Worm (Caenorhabditis elegans) whole organism, L1 larva: ENCODE data around the gene F01G4.4.

ENCODE experiments used
- C04F5.9 ChIP-seq: sonication (generic microtip); optimal IDR thresholded peaks from 2 replicates; lab custom pipeline; 2016; ENCODE audit warnings: missing genetic modification characterization, missing compliant biosample characterization
- C34B4.2 ChIP-seq: sonication (generic microtip); optimal IDR thresholded peaks from 2 replicates; lab custom pipeline; 2017; ENCODE audit warnings: mild to moderate bottlenecking, missing genetic modification characterization, missing compliant biosample characterization
- Y116A8C.19 ChIP-seq: sonication (generic microtip); optimal IDR thresholded peaks from 2 replicates; lab custom pipeline; 2016; ENCODE audit warnings: missing compliant biosample characterization, missing genetic modification characterization, borderline replicate concordance
- aha-1 ChIP-seq: fragments of 150-350 bp; optimal IDR thresholded peaks from 2 replicates; lab custom pipeline; 2014; ENCODE audit warnings: missing biosample characterization, missing genetic modification characterization
- alr-1 ChIP-seq: fragments of 200-800 bp; sonication (Bioruptor generic); optimal IDR thresholded peaks from 2 replicates; lab custom pipeline; 2018; ENCODE audit warnings: borderline replicate concordance, mild to moderate bottlenecking, missing genetic modification characterization, missing compliant biosample characterization
- aly-2 ChIP-seq: fragments of 150-350 bp; optimal IDR thresholded peaks from 2 replicates; lab custom pipeline; 2014; ENCODE audit warnings: missing biosample characterization, missing genetic modification characterization
- ceh-63 ChIP-seq: fragments of 200-800 bp; sonication (Bioruptor generic); optimal IDR thresholded peaks from 2 replicates; lab custom pipeline; 2018; ENCODE audit warnings: mild to moderate bottlenecking, missing genetic modification characterization, missing compliant biosample characterization
- ceh-82 ChIP-seq, 3 experiments: fragments of 150-350 bp in 1 of 3; sonication (generic microtip) in 2 of 3; optimal IDR thresholded peaks; 2 replicates each; lab custom pipeline; 2014 to 2017; ENCODE audit warnings: missing biosample characterization in 3 of 3, missing genetic modification characterization in 3 of 3
- ceh-90 ChIP-seq: sonication (generic microtip); optimal IDR thresholded peaks from 2 replicates; lab custom pipeline; 2016; ENCODE audit warnings: missing genetic modification characterization, missing compliant biosample characterization
- ces-1 ChIP-seq: fragments of 150-350 bp; optimal IDR thresholded peaks from 2 replicates; lab custom pipeline; 2014; ENCODE audit warnings: missing biosample characterization, missing genetic modification reagents, missing genetic modification characterization
- dpl-1 ChIP-seq, 3 experiments: fragments of 150-350 bp in 2 of 3; sonication (generic microtip) in 1 of 3; optimal IDR thresholded peaks; 2 replicates each; lab custom pipeline; 2014 to 2017; ENCODE audit warnings: missing biosample characterization in 3 of 3, missing genetic modification characterization in 3 of 3, missing genetic modification reagents in 3 of 3
- dsc-1 ChIP-seq: sonication (generic microtip); optimal IDR thresholded peaks from 2 replicates; lab custom pipeline; 2016; ENCODE audit warnings: mild to moderate bottlenecking, missing genetic modification characterization, missing compliant biosample characterization
- efl-1 ChIP-seq, 4 experiments: fragments of 150-350 bp; optimal IDR thresholded peaks in 3 of 4; peaks in 1 of 4; 1 replicate in 1 of 4; 2 replicates in 3 of 4; lab custom pipeline; 2014; ENCODE audit warnings: missing biosample characterization in 2 of 4, missing genetic modification characterization in 2 of 4, missing genetic modification reagents in 2 of 4
- egl-13 ChIP-seq: sonication (generic microtip); optimal IDR thresholded peaks from 2 replicates; lab custom pipeline; 2016; ENCODE audit warnings: missing genotype, missing genetic modification reagents, missing genetic modification characterization, missing compliant biosample characterization
- elt-3 ChIP-seq, 6 experiments: fragments of 150-350 bp in 1 of 6; sonication (generic microtip); optimal IDR thresholded peaks; 2 replicates each; lab custom pipeline; 2017 to 2018; ENCODE audit warnings: missing biosample characterization in 6 of 6, missing genetic modification characterization in 6 of 6, inconsistent platforms in 1 of 6
- ets-5 ChIP-seq: fragments of 200-800 bp; sonication (Bioruptor generic); IDR thresholded peaks from 2 replicates; pipeline ENCODE4 v1.3.6; 2022; ENCODE audit warnings: missing genetic modification characterization, missing compliant biosample characterization
- fkh-10 ChIP-seq: sonication (generic microtip); optimal IDR thresholded peaks from 2 replicates; lab custom pipeline; 2017; ENCODE audit warnings: missing biosample characterization, missing genetic modification reagents, missing genetic modification characterization
- fkh-4 ChIP-seq: sonication (generic microtip); optimal IDR thresholded peaks from 2 replicates; lab custom pipeline; 2016; ENCODE audit warnings: missing compliant biosample characterization, missing genetic modification characterization, borderline replicate concordance
- fos-1 ChIP-seq: fragments of 150-350 bp; optimal IDR thresholded peaks from 2 replicates; lab custom pipeline; 2014; ENCODE audit warnings: missing biosample characterization, missing genetic modification characterization
- hlh-17 ChIP-seq: fragments of 200-800 bp; sonication (Bioruptor generic); optimal IDR thresholded peaks from 2 replicates; lab custom pipeline; 2018; ENCODE audit warnings: missing genetic modification characterization, mild to moderate bottlenecking, missing compliant biosample characterization, moderate library complexity, borderline replicate concordance
- irx-1 ChIP-seq: sonication (generic microtip); optimal IDR thresholded peaks from 2 replicates; lab custom pipeline; 2016; ENCODE audit warnings: missing genetic modification characterization, missing compliant biosample characterization
- isw-1 ChIP-seq: fragments of 200-800 bp; sonication (Bioruptor generic); IDR thresholded peaks from 2 replicates; pipeline ENCODE4 v1.3.6; 2022; ENCODE audit warnings: missing genetic modification characterization, missing compliant biosample characterization
- jun-1 ChIP-seq: fragments of 150-350 bp; optimal IDR thresholded peaks from 2 replicates; lab custom pipeline; 2014; ENCODE audit warnings: missing biosample characterization, missing genetic modification reagents, missing genetic modification characterization
- lin-13 ChIP-seq: fragments of 150-350 bp; optimal IDR thresholded peaks from 2 replicates; lab custom pipeline; 2014; ENCODE audit warnings: missing biosample characterization, missing genetic modification reagents, missing genetic modification characterization
- lin-35 ChIP-seq, 2 experiments: fragments of 150-350 bp; optimal IDR thresholded peaks; 2 replicates each; lab custom pipeline; 2014; ENCODE audit warnings: missing biosample characterization in 2 of 2, missing genetic modification characterization in 2 of 2, missing genetic modification reagents in 2 of 2
- lir-3 ChIP-seq: sonication (generic microtip); optimal IDR thresholded peaks from 2 replicates; lab custom pipeline; 2016; ENCODE audit warnings: mild to moderate bottlenecking, missing genetic modification characterization, moderate library complexity, missing compliant biosample characterization; ENCODE audit not compliant: poor library complexity
- mab-9 ChIP-seq: fragments of 200-800 bp; sonication (Bioruptor generic); IDR thresholded peaks from 2 replicates; pipeline ENCODE4 v1.3.6; 2022; ENCODE audit warnings: missing genetic modification reagents, missing genetic modification characterization, missing compliant biosample characterization
- mdl-1 ChIP-seq, 2 experiments: fragments of 150-350 bp; optimal IDR thresholded peaks; 2 replicates each; lab custom pipeline; 2014 to 2017; ENCODE audit warnings: missing biosample characterization in 2 of 2, missing genetic modification characterization in 2 of 2, inconsistent platforms in 1 of 2
- nhr-11 ChIP-seq: fragments of 150-350 bp; optimal IDR thresholded peaks from 2 replicates; lab custom pipeline; 2014; ENCODE audit warnings: missing biosample characterization, missing genetic modification characterization
- nhr-12 ChIP-seq: sonication (generic microtip); optimal IDR thresholded peaks from 2 replicates; lab custom pipeline; 2017; ENCODE audit warnings: missing biosample characterization, missing genetic modification characterization
- nhr-237 ChIP-seq: fragments of 150-350 bp; optimal IDR thresholded peaks from 2 replicates; lab custom pipeline; 2014; ENCODE audit warnings: missing biosample characterization, missing genetic modification characterization
- nhr-47 ChIP-seq: sonication (generic microtip); optimal IDR thresholded peaks from 2 replicates; lab custom pipeline; 2016; ENCODE audit warnings: mild to moderate bottlenecking, missing genetic modification characterization, moderate library complexity, missing compliant biosample characterization
- nhr-76 ChIP-seq: sonication (generic microtip); optimal IDR thresholded peaks from 2 replicates; lab custom pipeline; 2017; ENCODE audit warnings: missing biosample characterization, missing genetic modification characterization
- nhr-77 ChIP-seq: fragments of 150-350 bp; optimal IDR thresholded peaks from 2 replicates; lab custom pipeline; 2014; ENCODE audit warnings: missing biosample characterization, missing genetic modification characterization
- nhr-84 ChIP-seq: sonication (generic microtip); optimal IDR thresholded peaks from 2 replicates; lab custom pipeline; 2017; ENCODE audit warnings: missing biosample characterization, missing genetic modification characterization
- pag-3 ChIP-seq: sonication (generic microtip); optimal IDR thresholded peaks from 2 replicates; lab custom pipeline; 2017; ENCODE audit warnings: missing genetic modification characterization, mild to moderate bottlenecking, missing compliant biosample characterization, antibody characterized with exemption, borderline replicate concordance; ENCODE audit not compliant: insufficient read depth
- pax-3 ChIP-seq: fragments of 200-800 bp; sonication (Bioruptor generic); optimal IDR thresholded peaks from 2 replicates; lab custom pipeline; 2018; ENCODE audit warnings: mild to moderate bottlenecking, missing genetic modification characterization, moderate library complexity, missing compliant biosample characterization
- snpc-4 ChIP-seq: fragments of 150-350 bp; optimal IDR thresholded peaks from 2 replicates; lab custom pipeline; 2014; ENCODE audit warnings: missing biosample characterization, missing genetic modification characterization
- sox-4 ChIP-seq: sonication (generic microtip); optimal IDR thresholded peaks from 2 replicates; lab custom pipeline; 2016; ENCODE audit warnings: missing genetic modification characterization, missing compliant biosample characterization
- tbx-2 ChIP-seq: sonication (generic microtip); optimal IDR thresholded peaks from 2 replicates; lab custom pipeline; 2016; ENCODE audit warnings: missing genetic modification characterization, missing compliant biosample characterization
- unc-30 ChIP-seq: sonication (generic microtip); optimal IDR thresholded peaks from 2 replicates; lab custom pipeline; 2017; ENCODE audit warnings: missing biosample characterization, missing genetic modification characterization
- unc-62 ChIP-seq: fragments of 150-350 bp; optimal IDR thresholded peaks from 2 replicates; lab custom pipeline; 2014; ENCODE audit warnings: missing biosample characterization, missing genetic modification reagents, missing genetic modification characterization
- unc-86 ChIP-seq: sonication (generic microtip); optimal IDR thresholded peaks from 2 replicates; lab custom pipeline; 2016; ENCODE audit warnings: missing genetic modification characterization, missing compliant biosample characterization
- vab-15 ChIP-seq: sonication (generic microtip); optimal IDR thresholded peaks from 2 replicates; lab custom pipeline; 2017; ENCODE audit warnings: missing genotype, mild to moderate bottlenecking, missing genetic modification characterization, missing compliant biosample characterization
- zag-1 ChIP-seq: fragments of 150-350 bp; optimal IDR thresholded peaks from 2 replicates; lab custom pipeline; 2014; ENCODE audit warnings: missing biosample characterization, missing genetic modification characterization
- ztf-4 ChIP-seq: fragments of 150-350 bp; optimal IDR thresholded peaks from 2 replicates; lab custom pipeline; 2014; ENCODE audit warnings: missing biosample characterization, missing genetic modification characterization

Gene F01G4.4

ce11 chrIV:11145929-11146339, 2.8 kb downstream of the F01G4.4 start:
- no peak for TF ChIP-seq Y116A8C.19 (tag; lab: Kevin White, UChicago)
- TF ChIP-seq dpl-1 (GFP tag; optimal IDR thresholded peaks at IDR 0.05; lab: Kevin White, UChicago): peak in 1 of 3 experiments; percentile 35
- no peak for TF ChIP-seq efl-1 (optimal IDR thresholded peaks at IDR 0.05; lab: Kevin White, UChicago)
- TF ChIP-seq efl-1 (GFP tag; optimal IDR thresholded peaks at IDR 0.05 in 1 of 2; lab: Kevin White, UChicago): peak; percentile 50 to 92
- TF ChIP-seq nhr-12: no peak
- peak in 1 of 2 experiments; percentile 20 for TF ChIP-seq lin-35 (GFP tag; optimal IDR thresholded peaks at IDR 0.05; lab: Kevin White, UChicago)

- no peak for TF ChIP-seq ztf-4 (tag; lab: Kevin White, UChicago)
- TF ChIP-seq ceh-63: no peak
- no peak for TF ChIP-seq isw-1 (GFP tag; lab: Robert Waterston, UW)
- TF ChIP-seq C04F5.9 (tag; lab: Kevin White, UChicago): no peak
- TF ChIP-seq fkh-10 (GFP tag; lab: Kevin White, UChicago): no peak
- TF ChIP-seq dsc-1: no peak
- TF ChIP-seq irx-1: no peak
- TF ChIP-seq nhr-84 (tag; lab: Kevin White, UChicago): no peak
- TF ChIP-seq nhr-76 (tag; lab: Kevin White, UChicago): no peak
- no peak for TF ChIP-seq ets-5 (GFP tag; lab: Robert Waterston, UW)
- TF ChIP-seq elt-3 (tag; optimal IDR thresholded peaks at IDR 0.05; lab: Kevin White, UChicago): no peak
- TF ChIP-seq mab-9 (GFP tag; lab: Robert Waterston, UW): no peak
- TF ChIP-seq ceh-90 (tag; lab: Kevin White, UChicago): no peak
- no peak for TF ChIP-seq snpc-4
- no peak for TF ChIP-seq ces-1 (GFP tag; lab: Kevin White, UChicago)
- no peak for TF ChIP-seq fos-1 (tag; lab: Kevin White, UChicago)
- TF ChIP-seq egl-13 (tag; lab: Kevin White, UChicago): no peak
- TF ChIP-seq nhr-77 (tag; lab: Kevin White, UChicago): no peak
- TF ChIP-seq lin-35 (GFP tag; optimal IDR thresholded peaks at IDR 0.05; lab: Kevin White, UChicago): no peak
- no peak for TF ChIP-seq aha-1 (tag; lab: Kevin White, UChicago)
- TF ChIP-seq, all 84 proteins: peak for 0
Observed at ce11 chrIV:11146492-11146891, 3.3 kb downstream of the F01G4.4 start.

ce11 chrIV:11146962-11147470, 3.9 kb downstream of the F01G4.4 start, which contains the start of gene pigq-1:
Gene pigq-1, minus strand, starts transcription at chrIV:11147247.
- TF ChIP-seq nhr-11 (no peak), fkh-4 (tag; lab: Kevin White, UChicago) (no peak), pax-3 (peak; percentile 6), ceh-82 (tag; optimal IDR thresholded peaks at IDR 0.05; lab: Kevin White, UChicago) (no peak), lir-3 (tag; lab: Kevin White, UChicago) (no peak), snpc-4 (no peak), vab-15 (tag; lab: Kevin White, UChicago) (no peak), C04F5.9 (tag; lab: Kevin White, UChicago) (no peak), nhr-84 (tag; lab: Kevin White, UChicago) (no peak), pag-3 (tag; lab: Kevin White, UChicago) (no peak), mdl-1 (tag; optimal IDR thresholded peaks at IDR 0.05; lab: Kevin White, UChicago) (no peak), aly-2 (peak; percentile 90), sox-4 (tag; lab: Kevin White, UChicago) (no peak), jun-1 (no peak), dsc-1 (no peak), nhr-47 (tag; lab: Kevin White, UChicago) (peak; percentile 28), irx-1 (no peak), zag-1 (tag; lab: Kevin White, UChicago) (no peak), nhr-237 (no peak), ces-1 (GFP tag; lab: Kevin White, UChicago) (no peak), fkh-10 (GFP tag; lab: Kevin White, UChicago) (no peak), tbx-2 (tag; lab: Kevin White, UChicago) (no peak), ceh-90 (tag; lab: Kevin White, UChicago) (no peak), nhr-76 (tag; lab: Kevin White, UChicago) (no peak), lin-13 (no peak), ztf-4 (tag; lab: Kevin White, UChicago) (no peak), unc-62 (GFP tag; lab: Kevin White, UChicago) (no peak), dpl-1 (GFP tag; optimal IDR thresholded peaks at IDR 0.05; lab: Kevin White, UChicago) (no peak), hlh-17 (GFP tag; lab: Kevin White, UChicago) (no peak), unc-30 (no peak), elt-3 (tag; optimal IDR thresholded peaks at IDR 0.05; lab: Kevin White, UChicago) (peak in 1 of 6 experiments; percentile 20), unc-86 (tag; lab: Kevin White, UChicago) (no peak), alr-1 (tag; lab: Kevin White, UChicago) (no peak), C34B4.2 (tag; lab: Kevin White, UChicago) (no peak)
